Worm (Caenorhabditis elegans) whole organism, early embryonic: ENCODE measurements around the gene abl-1.

Experiments
- B0310.2 ChIP-seq: sonication (generic microtip); optimal IDR thresholded peaks from 2 replicates; lab custom pipeline; 2016; ENCODE audit warnings: mild to moderate bottlenecking, missing genetic modification characterization, missing compliant biosample characterization
- F13C5.2 ChIP-seq: sonication (generic microtip); optimal IDR thresholded peaks from 2 replicates; lab custom pipeline; 2017; ENCODE audit warnings: mild to moderate bottlenecking, missing genetic modification characterization, inconsistent platforms, missing compliant biosample characterization
- aly-1 ChIP-seq: sonication (generic microtip); optimal IDR thresholded peaks from 2 replicates; lab custom pipeline; 2016; ENCODE audit warnings: missing genetic modification characterization, missing compliant biosample characterization
- ama-1 ChIP-seq: fragments of 150-350 bp; optimal IDR thresholded peaks from 2 replicates; lab custom pipeline; 2014
- ceh-13 ChIP-seq: fragments of 200-800 bp; sonication (Bioruptor generic); optimal IDR thresholded peaks from 2 replicates; lab custom pipeline; 2018; ENCODE audit warnings: mild to moderate bottlenecking, missing genetic modification characterization, missing compliant biosample characterization
- ceh-36 ChIP-seq: sonication (generic microtip); optimal IDR thresholded peaks from 2 replicates; lab custom pipeline; 2016; ENCODE audit warnings: missing genetic modification characterization, inconsistent platforms, missing compliant biosample characterization
- ets-7 ChIP-seq: sonication (generic microtip); optimal IDR thresholded peaks from 2 replicates; lab custom pipeline; 2016; ENCODE audit warnings: missing genotype, missing genetic modification characterization, missing compliant biosample characterization
- flt-1 ChIP-seq: fragments of 200-800 bp; sonication (Bioruptor generic); IDR thresholded peaks from 2 replicates; pipeline ENCODE4 v1.3.6; 2022; ENCODE audit warnings: missing genetic modification characterization, missing compliant biosample characterization
- hmbx-1 ChIP-seq: sonication (generic microtip); optimal IDR thresholded peaks from 2 replicates; lab custom pipeline; 2016; ENCODE audit warnings: mild to moderate bottlenecking, missing genetic modification characterization, missing compliant biosample characterization
- hmg-4 ChIP-seq: fragments of 200-800 bp; sonication (Bioruptor generic); optimal IDR thresholded peaks from 2 replicates; lab custom pipeline; 2018; ENCODE audit warnings: mild to moderate bottlenecking, missing genetic modification characterization, missing compliant biosample characterization
- hnd-1 ChIP-seq: sonication (generic microtip); optimal IDR thresholded peaks from 2 replicates; lab custom pipeline; 2016; ENCODE audit warnings: missing genetic modification characterization, missing compliant biosample characterization
- pes-1 ChIP-seq: fragments of 200-800 bp; sonication (Bioruptor generic); IDR thresholded peaks from 2 replicates; pipeline ENCODE4 v1.3.6; 2022; ENCODE audit warnings: missing genetic modification reagents, missing genetic modification characterization, missing compliant biosample characterization
- scrt-1 ChIP-seq: fragments of 200-800 bp; sonication (Bioruptor generic); IDR thresholded peaks from 2 replicates; pipeline ENCODE4 v1.3.6; 2022; ENCODE audit warnings: missing genetic modification characterization, missing compliant biosample characterization
- sea-1 ChIP-seq: fragments of 200-800 bp; sonication (Bioruptor generic); conservative IDR thresholded peaks from 2 replicates; pipeline ENCODE4 v1.3.6; 2022; ENCODE audit warnings: missing genetic modification characterization, missing compliant biosample characterization
- tbx-11 ChIP-seq: fragments of 200-800 bp; sonication (Bioruptor generic); IDR thresholded peaks from 2 replicates; pipeline ENCODE4 v1.3.6; 2022; ENCODE audit warnings: missing genetic modification characterization, missing compliant biosample characterization
- tbx-37 ChIP-seq: fragments of 200-800 bp; sonication (Bioruptor generic); conservative IDR thresholded peaks from 2 replicates; pipeline ENCODE4 v1.3.6; 2022; ENCODE audit warnings: missing genetic modification reagents, missing genetic modification characterization, missing compliant biosample characterization
- tra-4 ChIP-seq: sonication (generic microtip); optimal IDR thresholded peaks from 2 replicates; lab custom pipeline; 2017; ENCODE audit warnings: missing genetic modification characterization, missing compliant biosample characterization

abl-1 gene

ce11 chrX:10576872-10577271 lies 47.1 kb downstream of the abl-1 start, which contains the start of gene nhx-5:
nhx-5 (plus strand) TSS chrX:10576953.
- TF ChIP-seq tbx-37 (GFP tag; lab: Robert Waterston, UW) (no peak), aly-1 (tag; lab: Kevin White, UChicago) (no peak), B0310.2 (tag; lab: Kevin White, UChicago) (no peak), tbx-11 (GFP tag; lab: Robert Waterston, UW) (no peak), hnd-1 (tag; lab: Kevin White, UChicago) (no peak), ceh-36 (tag; lab: Kevin White, UChicago) (no peak), scrt-1 (GFP tag; lab: Robert Waterston, UW) (no peak), ama-1 (lab: Kevin White, UChicago) (no peak), sea-1 (GFP tag; lab: Robert Waterston, UW) (no peak), pes-1 (no peak), ets-7 (tag; lab: Kevin White, UChicago) (no peak), hmbx-1 (no peak), ceh-13 (no peak), F13C5.2 (no peak), flt-1 (GFP tag; lab: Robert Waterston, UW) (no peak), tra-4 (tag; lab: Kevin White, UChicago) (no peak)

DNA sequence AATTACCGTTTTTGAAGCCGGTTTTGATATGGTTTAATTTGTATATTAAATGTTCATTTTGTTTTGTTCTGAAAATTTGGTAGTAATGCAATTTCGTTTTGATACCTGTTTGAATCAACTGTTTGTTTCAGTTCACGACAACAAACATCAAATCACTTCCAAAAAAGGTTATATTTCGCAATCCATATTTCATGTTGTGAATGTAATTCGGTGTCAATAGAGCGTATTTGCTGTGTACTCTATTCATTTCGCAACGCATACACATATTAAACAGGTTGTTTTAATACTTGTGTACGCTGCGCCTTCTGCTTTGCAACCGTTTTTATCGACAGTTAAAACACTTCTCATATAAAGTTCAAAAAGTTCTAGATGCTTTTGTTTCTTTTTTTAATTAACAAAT lies 47.6 kb downstream of the abl-1 start:
- TF ChIP-seq F13C5.2 (no peak), ets-7 (tag; lab: Kevin White, UChicago) (no peak), aly-1 (tag; lab: Kevin White, UChicago) (no peak), ama-1 (lab: Kevin White, UChicago) (no peak), tbx-11 (GFP tag; lab: Robert Waterston, UW) (no peak), hnd-1 (tag; lab: Kevin White, UChicago) (no peak), ceh-36 (tag; lab: Kevin White, UChicago) (no peak), sea-1 (GFP tag; lab: Robert Waterston, UW) (no peak), hmbx-1 (no peak), scrt-1 (GFP tag; lab: Robert Waterston, UW) (no peak), pes-1 (no peak), B0310.2 (tag; lab: Kevin White, UChicago) (no peak), hmg-4 (no peak), flt-1 (GFP tag; lab: Robert Waterston, UW) (no peak), tra-4 (tag; lab: Kevin White, UChicago) (no peak), ceh-13 (no peak)

ce11 chrX:10569185-10569584 lies 54.8 kb downstream of the abl-1 start, which contains the start of gene bet-2:
bet-2 (plus strand) TSS chrX:10569273.
- TF ChIP-seq ama-1 (lab: Kevin White, UChicago) (no peak), tbx-37 (GFP tag; lab: Robert Waterston, UW) (no peak), aly-1 (tag; lab: Kevin White, UChicago) (no peak), scrt-1 (GFP tag; lab: Robert Waterston, UW) (no peak), hmg-4 (no peak), F13C5.2 (no peak), flt-1 (GFP tag; lab: Robert Waterston, UW) (no peak), pes-1 (no peak), hmbx-1 (no peak), ets-7 (tag; lab: Kevin White, UChicago) (no peak), hnd-1 (tag; lab: Kevin White, UChicago) (no peak), B0310.2 (tag; lab: Kevin White, UChicago) (no peak), ceh-36 (tag; lab: Kevin White, UChicago) (no peak), ceh-13 (no peak), tra-4 (tag; lab: Kevin White, UChicago) (no peak), sea-1 (GFP tag; lab: Robert Waterston, UW) (no peak), tbx-11 (GFP tag; lab: Robert Waterston, UW) (no peak)

DNA sequence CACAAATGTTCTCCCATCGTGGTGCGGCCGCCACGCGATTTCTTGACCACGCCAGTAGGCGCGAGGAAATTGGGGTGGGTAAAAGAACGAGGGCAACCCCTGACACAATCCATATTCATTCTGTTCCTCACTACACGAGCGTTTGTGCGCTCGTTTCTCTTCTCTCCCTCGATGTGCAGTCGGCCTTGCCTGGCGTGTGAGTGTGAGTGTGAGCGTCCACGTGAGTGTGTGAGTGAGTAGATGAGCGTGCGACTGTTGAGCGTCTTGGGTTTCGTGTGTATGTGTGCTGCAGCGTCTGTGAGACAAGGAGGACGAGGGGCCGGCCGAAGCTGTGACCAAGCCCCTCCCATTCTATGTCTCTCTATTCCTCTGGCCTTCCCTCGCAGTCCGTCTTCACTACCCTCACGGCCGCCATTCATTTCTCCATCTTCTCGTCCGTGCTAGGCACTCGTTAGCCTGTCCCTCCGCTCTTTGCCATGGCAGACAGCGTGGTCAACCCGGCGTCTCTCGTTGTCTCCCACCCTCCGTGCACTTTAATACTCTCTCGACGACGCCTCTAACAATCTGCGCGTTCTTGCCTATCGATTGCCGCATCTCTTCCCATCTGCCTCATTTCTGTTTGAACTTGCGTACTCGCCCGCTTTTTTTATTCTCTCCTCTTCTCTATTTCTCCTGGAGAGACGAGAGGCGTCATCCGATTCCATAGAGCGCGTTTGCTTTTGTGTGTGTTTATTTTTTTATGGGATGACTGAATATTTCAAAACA lies 55.4 kb downstream of the abl-1 start:
- TF ChIP-seq sea-1 (GFP tag; lab: Robert Waterston, UW) (0 out of 2 replicates have a peak, but pooled peaks have one; percentile 75), F13C5.2 (peak; percentile 87), B0310.2 (tag; lab: Kevin White, UChicago) (peak; percentile 53), flt-1 (GFP tag; lab: Robert Waterston, UW) (peak; percentile 22), hmbx-1 (no peak), tbx-11 (GFP tag; lab: Robert Waterston, UW) (no peak), ets-7 (tag; lab: Kevin White, UChicago) (peak; percentile 43), hmg-4 (peak; percentile 90), tbx-37 (GFP tag; lab: Robert Waterston, UW) (no peak; the same call in 1 of the 2 replicates), aly-1 (tag; lab: Kevin White, UChicago) (peak; percentile 20), pes-1 (0 out of 2 replicates have a peak, but pooled peaks have one; percentile 6), tra-4 (tag; lab: Kevin White, UChicago) (no peak), hnd-1 (tag; lab: Kevin White, UChicago) (no peak), ama-1 (lab: Kevin White, UChicago) (no peak), ceh-36 (tag; lab: Kevin White, UChicago) (no peak), ceh-13 (peak; percentile 9), scrt-1 (GFP tag; lab: Robert Waterston, UW) (no peak)

- TF ChIP-seq flt-1 (GFP tag; lab: Robert Waterston, UW) (no peak), scrt-1 (GFP tag; lab: Robert Waterston, UW) (no peak), ceh-13 (no peak), sea-1 (GFP tag; lab: Robert Waterston, UW) (no peak), hmbx-1 (no peak), pes-1 (no peak), B0310.2 (tag; lab: Kevin White, UChicago) (no peak), ceh-36 (tag; lab: Kevin White, UChicago) (no peak), aly-1 (tag; lab: Kevin White, UChicago) (no peak)
These were observed 57.2 kb downstream of the abl-1 start for ce11 chrX:10566775-10567174.

- no peak for TF ChIP-seq ama-1 (lab: Kevin White, UChicago)
These were observed 64.8 kb downstream of the abl-1 start, which contains the start of gene F59F5.7 for ce11 chrX:10559203-10559602. F59F5.7 (plus strand) TSS chrX:10559503.
